Worm (Caenorhabditis elegans) whole organism, mixed stage, embryonic: ENCODE data around the gene ndub-2.

Experiments
- M03D4.4 ChIP-seq: sonication (generic microtip); optimal IDR thresholded peaks from 2 replicates; lab custom pipeline; 2017; ENCODE audit warnings: mild to moderate bottlenecking, missing genetic modification characterization, missing compliant biosample characterization
- bed-3 ChIP-seq: fragments of 200-800 bp; sonication (Bioruptor generic); optimal IDR thresholded peaks from 3 replicates; lab custom pipeline; 2018; ENCODE audit warnings: mild to moderate bottlenecking, missing genetic modification characterization, moderate library complexity, missing compliant biosample characterization
- blmp-1 ChIP-seq: fragments of 150-350 bp; optimal IDR thresholded peaks from 2 replicates; lab custom pipeline; 2014; ENCODE audit warnings: missing biosample characterization, missing genetic modification characterization
- ceh-39 ChIP-seq: fragments of 150-350 bp; optimal IDR thresholded peaks from 2 replicates; lab custom pipeline; 2014; ENCODE audit warnings: missing biosample characterization, missing genetic modification characterization
- ceh-43 ChIP-seq: fragments of 200-800 bp; sonication (Bioruptor generic); optimal IDR thresholded peaks from 2 replicates; lab custom pipeline; 2018; ENCODE audit warnings: mild to moderate bottlenecking, missing genetic modification characterization, moderate library complexity, missing compliant biosample characterization
- ces-1 ChIP-seq: fragments of 150-350 bp; optimal IDR thresholded peaks from 2 replicates; lab custom pipeline; 2014; ENCODE audit warnings: missing biosample characterization, missing genetic modification reagents, missing genetic modification characterization
- cnd-1 ChIP-seq: fragments of 200-800 bp; sonication (Bioruptor generic); optimal IDR thresholded peaks from 2 replicates; lab custom pipeline; 2018; ENCODE audit warnings: mild to moderate bottlenecking, missing genetic modification characterization, missing compliant biosample characterization
- drap-1 ChIP-seq: fragments of 200-800 bp; sonication (Bioruptor generic); optimal IDR thresholded peaks from 3 replicates; lab custom pipeline; 2018; ENCODE audit warnings: mild to moderate bottlenecking, missing genetic modification characterization, missing compliant biosample characterization
- elt-1 ChIP-seq: sonication (generic microtip); optimal IDR thresholded peaks from 2 replicates; lab custom pipeline; 2017; ENCODE audit warnings: missing genetic modification characterization, mild to moderate bottlenecking, missing compliant biosample characterization, antibody characterized with exemption, moderate library complexity, borderline replicate concordance; ENCODE audit not compliant: insufficient read depth
- elt-3 ChIP-seq: fragments of 150-350 bp; optimal IDR thresholded peaks from 2 replicates; lab custom pipeline; 2014; ENCODE audit warnings: missing biosample characterization, missing genetic modification characterization
- flh-1 ChIP-seq: fragments of 200-800 bp; sonication (Bioruptor generic); optimal IDR thresholded peaks from 2 replicates; lab custom pipeline; 2018; ENCODE audit warnings: mild to moderate bottlenecking, missing genetic modification characterization, moderate library complexity, missing compliant biosample characterization
- ham-2 ChIP-seq: fragments of 200-800 bp; sonication (Bioruptor generic); optimal IDR thresholded peaks from 2 replicates; lab custom pipeline; 2018; ENCODE audit warnings: mild to moderate bottlenecking, missing genetic modification characterization, missing compliant biosample characterization
- hlh-1 ChIP-seq: fragments of 150-350 bp; optimal IDR thresholded peaks from 2 replicates; lab custom pipeline; 2014; ENCODE audit warnings: missing biosample characterization, missing genetic modification reagents, missing genetic modification characterization
- lin-13 ChIP-seq: fragments of 150-350 bp; optimal IDR thresholded peaks from 2 replicates; lab custom pipeline; 2014; ENCODE audit warnings: missing biosample characterization, missing genetic modification characterization
- lin-32 ChIP-seq: fragments of 200-800 bp; sonication (Bioruptor generic); optimal IDR thresholded peaks from 2 replicates; lab custom pipeline; 2018; ENCODE audit warnings: mild to moderate bottlenecking, missing genetic modification characterization, missing compliant biosample characterization
- lsy-2 ChIP-seq: fragments of 150-350 bp; optimal IDR thresholded peaks from 2 replicates; lab custom pipeline; 2014; ENCODE audit warnings: missing biosample characterization, missing genetic modification characterization
- mab-5 ChIP-seq: fragments of 150-350 bp; optimal IDR thresholded peaks from 2 replicates; lab custom pipeline; 2014; ENCODE audit warnings: missing biosample characterization, missing genetic modification characterization
- mep-1 ChIP-seq: fragments of 150-350 bp; optimal IDR thresholded peaks from 2 replicates; lab custom pipeline; 2017; ENCODE audit warnings: missing biosample characterization, missing genetic modification reagents, missing genetic modification characterization, inconsistent platforms
- nhr-12 ChIP-seq: fragments of 150-350 bp; optimal IDR thresholded peaks from 2 replicates; lab custom pipeline; 2014; ENCODE audit warnings: missing biosample characterization, missing genetic modification characterization
- nhr-2 ChIP-seq: fragments of 150-350 bp; optimal IDR thresholded peaks from 2 replicates; lab custom pipeline; 2014; ENCODE audit warnings: missing biosample characterization, missing genetic modification characterization
- nhr-237 ChIP-seq: fragments of 150-350 bp; optimal IDR thresholded peaks from 2 replicates; lab custom pipeline; 2014; ENCODE audit warnings: missing biosample characterization, missing genetic modification characterization
- nhr-28 ChIP-seq: fragments of 150-350 bp; optimal IDR thresholded peaks from 2 replicates; lab custom pipeline; 2014; ENCODE audit warnings: missing biosample characterization, missing genetic modification characterization
- nhr-76 ChIP-seq: sonication (generic microtip); optimal IDR thresholded peaks from 2 replicates; lab custom pipeline; 2017; ENCODE audit warnings: missing biosample characterization, missing genetic modification characterization
- sem-2 ChIP-seq: fragments of 200-800 bp; sonication (Bioruptor generic); optimal IDR thresholded peaks from 2 replicates; lab custom pipeline; 2018; ENCODE audit warnings: mild to moderate bottlenecking, missing genetic modification characterization, missing compliant biosample characterization
- snpc-4 ChIP-seq: fragments of 150-350 bp; optimal IDR thresholded peaks from 2 replicates; lab custom pipeline; 2014; ENCODE audit warnings: missing biosample characterization, missing genetic modification characterization
- tbx-8 ChIP-seq: fragments of 200-800 bp; sonication (Bioruptor generic); optimal IDR thresholded peaks from 2 replicates; lab custom pipeline; 2018; ENCODE audit warnings: mild to moderate bottlenecking, missing genetic modification characterization, moderate library complexity, missing compliant biosample characterization
- unc-120 ChIP-seq: sonication (generic microtip); optimal IDR thresholded peaks from 2 replicates; lab custom pipeline; 2017; ENCODE audit warnings: missing genetic modification characterization, missing compliant biosample characterization; ENCODE audit not compliant: poor library complexity, severe bottlenecking
- unc-39 ChIP-seq: fragments of 150-350 bp; optimal IDR thresholded peaks from 2 replicates; lab custom pipeline; 2014; ENCODE audit warnings: missing biosample characterization, missing genetic modification characterization
- unc-62 ChIP-seq: fragments of 150-350 bp; optimal IDR thresholded peaks from 2 replicates; lab custom pipeline; 2014; ENCODE audit warnings: missing biosample characterization, missing genetic modification reagents, missing genetic modification characterization
- zip-8 ChIP-seq: fragments of 150-350 bp; optimal IDR thresholded peaks from 2 replicates; lab custom pipeline; 2014; ENCODE audit warnings: missing biosample characterization, missing genetic modification characterization
- ztf-11 ChIP-seq: fragments of 150-350 bp; optimal IDR thresholded peaks from 2 replicates; lab custom pipeline; 2014; ENCODE audit warnings: missing biosample characterization, missing genetic modification characterization

Gene ndub-2

DNA sequence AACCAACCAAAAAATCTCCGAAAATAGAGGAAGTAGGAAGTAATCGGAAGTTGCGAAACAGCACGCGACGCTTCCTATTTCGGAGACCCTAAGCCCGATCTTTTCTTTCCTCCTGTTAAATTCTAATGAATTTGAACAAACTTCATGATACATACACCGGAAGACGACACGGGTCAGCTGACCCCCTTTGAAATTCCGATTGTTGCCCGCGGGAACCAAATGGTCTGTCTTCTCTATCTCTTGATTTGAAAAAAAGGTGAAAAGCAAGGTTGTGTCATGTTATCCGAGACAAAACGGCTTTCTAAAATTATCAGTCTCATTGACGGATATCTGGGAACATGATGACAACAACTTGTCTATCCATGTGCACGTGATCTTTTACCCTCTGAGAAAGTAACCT lies 37.1 kb upstream of the ndub-2 start:
- TF ChIP-seq blmp-1 (no peak), hlh-1 (peak; percentile 51), unc-39 (tag; lab: Kevin White, UChicago) (no peak), zip-8 (no peak), ceh-43 (GFP tag; lab: Kevin White, UChicago) (no peak), unc-62 (peak; percentile 21), ham-2 (GFP tag; lab: Kevin White, UChicago) (no peak), nhr-237 (tag; lab: Kevin White, UChicago) (no peak), bed-3 (GFP tag; lab: Kevin White, UChicago) (no peak), unc-120 (tag; lab: Kevin White, UChicago) (peak; percentile 32)

DNA sequence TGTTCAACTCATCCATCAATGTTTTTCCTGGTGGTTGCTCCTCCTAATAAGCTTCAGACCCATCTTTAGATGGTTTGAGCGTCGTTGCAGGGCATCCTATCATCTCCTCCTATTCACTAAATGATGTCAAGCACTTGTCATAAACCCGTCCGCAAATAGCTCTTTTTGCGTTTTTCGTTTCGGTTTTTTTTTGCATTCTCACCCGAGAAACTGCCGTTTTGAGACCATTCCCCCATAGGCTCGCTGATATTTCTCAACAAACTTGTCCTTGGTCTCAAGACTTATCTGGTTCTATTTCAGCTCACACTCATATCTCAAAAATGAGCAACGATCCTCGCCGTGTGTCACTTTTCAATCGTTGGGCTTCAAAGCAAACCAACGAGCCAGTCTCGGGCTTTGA lies 35.8 kb upstream of the ndub-2 start, which contains the start of gene cal-2:
cal-2 (plus strand) TSS at position 301 of the 400 bp plus-strand sequence.
- TF ChIP-seq bed-3 (GFP tag; lab: Kevin White, UChicago) (no peak), ceh-39 (no peak), mep-1 (tag; lab: Kevin White, UChicago) (no peak), elt-3 (tag; lab: Kevin White, UChicago) (no peak), nhr-237 (tag; lab: Kevin White, UChicago) (no peak), lin-32 (GFP tag; lab: Kevin White, UChicago) (no peak), ztf-11 (tag; lab: Kevin White, UChicago) (no peak), nhr-28 (tag; lab: Kevin White, UChicago) (no peak), elt-1 (tag; lab: Kevin White, UChicago) (no peak), nhr-2 (tag; lab: Kevin White, UChicago) (no peak), nhr-12 (tag; lab: Kevin White, UChicago) (no peak)

DNA sequence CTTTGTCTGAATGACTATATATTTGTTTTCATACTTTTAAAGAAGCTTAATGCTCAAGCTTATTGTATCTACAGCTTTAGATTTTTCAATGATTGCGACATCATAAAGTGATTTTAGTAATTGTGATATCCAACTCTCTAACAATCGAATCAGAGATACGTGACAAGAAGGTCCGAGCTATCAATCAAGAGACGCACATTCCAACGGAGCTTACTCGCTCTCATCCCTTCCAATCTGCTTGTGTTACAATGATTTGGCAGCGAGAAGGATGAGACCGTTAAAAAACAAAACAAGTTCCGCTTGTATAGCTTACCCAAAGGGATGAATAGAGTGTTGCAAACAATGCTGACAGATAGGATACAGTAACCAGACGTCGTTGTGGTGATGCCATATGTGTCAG lies 34.7 kb upstream of the ndub-2 start:
- TF ChIP-seq lin-32 (GFP tag; lab: Kevin White, UChicago) (no peak), unc-62 (peak; percentile 87)

DNA sequence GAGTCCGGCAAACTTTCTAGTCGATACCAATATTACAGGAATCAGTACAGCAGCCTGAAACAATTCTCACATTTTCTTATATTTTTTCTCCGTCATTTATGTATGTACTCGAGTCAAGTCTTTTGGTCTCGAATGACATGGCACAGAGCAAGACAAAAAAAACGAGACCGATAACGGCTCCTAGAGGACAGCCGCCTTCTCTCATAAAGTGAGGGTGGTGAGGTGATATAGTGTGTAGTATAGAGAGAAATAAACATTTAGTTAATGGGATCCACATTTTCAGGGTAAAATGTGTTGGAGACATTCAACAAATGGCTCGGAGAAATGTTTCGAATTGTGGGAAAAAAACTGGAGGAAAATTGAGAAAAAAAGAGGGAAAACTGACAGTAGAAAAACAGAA lies 34.0 kb upstream of the ndub-2 start:
- TF ChIP-seq ceh-43 (GFP tag; lab: Kevin White, UChicago) (no peak), nhr-237 (tag; lab: Kevin White, UChicago) (no peak), nhr-76 (tag; lab: Kevin White, UChicago) (no peak), lin-13 (tag; lab: Kevin White, UChicago) (no peak), lsy-2 (tag; lab: Kevin White, UChicago) (no peak), lin-32 (GFP tag; lab: Kevin White, UChicago) (no peak), mab-5 (tag; lab: Kevin White, UChicago) (no peak), hlh-1 (peak; percentile 53), unc-120 (tag; lab: Kevin White, UChicago) (peak; percentile 29)

DNA sequence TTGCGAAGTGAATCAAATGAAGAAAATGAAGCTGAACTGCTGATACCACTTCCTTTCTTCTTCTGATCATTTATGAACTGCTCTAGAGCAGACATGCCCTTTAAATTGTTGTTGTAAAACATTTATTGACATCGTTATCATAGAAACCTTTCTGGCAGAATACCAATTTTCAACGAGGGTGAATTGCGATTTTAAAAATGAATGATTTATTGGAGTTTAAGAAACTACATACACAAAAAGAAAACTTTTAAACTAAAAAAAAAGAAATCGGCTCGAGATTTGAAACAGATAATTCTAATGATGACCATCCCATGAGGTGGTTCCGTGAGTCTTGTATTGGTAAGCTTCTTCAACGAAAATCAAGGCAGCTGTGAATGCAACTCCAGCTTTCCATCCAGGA lies 32.1 kb upstream of the ndub-2 start, which contains the start of gene sftd-3:
sftd-3 (minus strand) TSS at position 101 of the 400 bp plus-strand sequence.
- no peak for TF ChIP-seq tbx-8
- TF ChIP-seq ces-1 (GFP tag; lab: Kevin White, UChicago): no peak
- TF ChIP-seq M03D4.4 (tag; lab: Kevin White, UChicago): no peak
- TF ChIP-seq flh-1 (GFP tag; lab: Kevin White, UChicago): no peak
- no peak for TF ChIP-seq nhr-28 (tag; lab: Kevin White, UChicago)
- no peak for TF ChIP-seq ham-2 (GFP tag; lab: Kevin White, UChicago)
- TF ChIP-seq sem-2 (GFP tag; lab: Kevin White, UChicago): no peak
- TF ChIP-seq nhr-2 (tag; lab: Kevin White, UChicago): no peak
- TF ChIP-seq hlh-1: no peak
- no peak for TF ChIP-seq ceh-39
- no peak for TF ChIP-seq ztf-11 (tag; lab: Kevin White, UChicago)
- no peak for TF ChIP-seq unc-39 (tag; lab: Kevin White, UChicago)
- no peak for TF ChIP-seq blmp-1
- TF ChIP-seq cnd-1: no peak
- TF ChIP-seq drap-1 (GFP tag; lab: Kevin White, UChicago): no peak
- TF ChIP-seq snpc-4: no peak
- no peak for TF ChIP-seq zip-8
- no peak for TF ChIP-seq nhr-237 (tag; lab: Kevin White, UChicago)
- TF ChIP-seq unc-120 (tag; lab: Kevin White, UChicago): no peak
- TF ChIP-seq, all 35 proteins: peak for 0
